Fruit fly (Drosophila melanogaster) whole organism, embryonic: ENCODE measurements around the gene dod.

Experiments
- ATbp ChIP-seq: fragments of 200-800 bp; sonication (Bioruptor generic); optimal IDR thresholded peaks from 2 replicates; lab custom pipeline; 2017; ENCODE audit warnings: missing biosample characterization, mild to moderate bottlenecking, missing genetic modification characterization, missing genetic modification reagents
- Antp ChIP-seq: fragments of 200-800 bp; sonication (Bioruptor generic); optimal IDR thresholded peaks from 3 replicates; lab custom pipeline; 2016; ENCODE audit warnings: missing biosample characterization, missing genetic modification characterization
- Blimp-1 ChIP-seq: fragments of 200-800 bp; sonication (Bioruptor generic); optimal IDR thresholded peaks from 3 replicates; lab custom pipeline; 2018; ENCODE audit warnings: missing biosample characterization, missing genetic modification characterization, mild to moderate bottlenecking, moderate library complexity, missing genetic modification reagents
- Bteb2 ChIP-seq: fragments of 200-800 bp; sonication (Bioruptor generic); optimal IDR thresholded peaks from 2 replicates; lab custom pipeline; 2016; ENCODE audit warnings: missing biosample characterization, missing genetic modification characterization
- CG11560 ChIP-seq: fragments of 200-800 bp; sonication (Bioruptor generic); IDR thresholded peaks from 3 replicates; pipeline ENCODE4 v1.3.6; 2022; ENCODE audit warnings: missing biosample characterization, missing genetic modification characterization
- CG11696 ChIP-seq: fragments of 200-800 bp; sonication (Bioruptor generic); IDR thresholded peaks from 2 replicates; pipeline ENCODE4 v1.3.6; 2022; ENCODE audit warnings: missing biosample characterization, missing genetic modification characterization
- CG12299 ChIP-seq: fragments of 200-800 bp; sonication (Bioruptor generic); optimal IDR thresholded peaks from 2 replicates; lab custom pipeline; 2018; ENCODE audit warnings: missing biosample characterization, mild to moderate bottlenecking, missing genetic modification characterization
- CG12659 ChIP-seq: fragments of 200-800 bp; sonication (Bioruptor generic); optimal IDR thresholded peaks from 3 replicates; lab custom pipeline; 2017; ENCODE audit warnings: mild to moderate bottlenecking, missing biosample characterization, missing genetic modification reagents, missing genetic modification characterization
- CG14710 ChIP-seq: fragments of 200-800 bp; sonication (Bioruptor generic); optimal IDR thresholded peaks from 3 replicates; lab custom pipeline; 2019; ENCODE audit warnings: missing biosample characterization, mild to moderate bottlenecking, missing genetic modification characterization, moderate library complexity
- CG17385 ChIP-seq: fragments of 200-800 bp; sonication (Bioruptor generic); optimal IDR thresholded peaks from 3 replicates; lab custom pipeline; 2018; ENCODE audit warnings: missing biosample characterization, mild to moderate bottlenecking, missing genetic modification characterization
- CG17912 ChIP-seq: fragments of 200-800 bp; sonication (Bioruptor generic); optimal IDR thresholded peaks from 2 replicates; lab custom pipeline; 2018; ENCODE audit warnings: missing biosample characterization, mild to moderate bottlenecking, missing genetic modification characterization
- CG1792 ChIP-seq: fragments of 200-800 bp; sonication (Bioruptor generic); optimal IDR thresholded peaks from 2 replicates; lab custom pipeline; 2016; ENCODE audit warnings: missing biosample characterization, missing genetic modification characterization
- CG2120 ChIP-seq: fragments of 200-800 bp; sonication (Bioruptor generic); optimal IDR thresholded peaks from 3 replicates; lab custom pipeline; 2016; ENCODE audit warnings: missing biosample characterization, missing genetic modification characterization
- CG2712 ChIP-seq: fragments of 200-800 bp; optimal IDR thresholded peaks from 3 replicates; lab custom pipeline; 2019; ENCODE audit warnings: missing biosample characterization, mild to moderate bottlenecking, missing genetic modification characterization, moderate library complexity
- CG2875 ChIP-seq: fragments of 200-800 bp; sonication (Bioruptor generic); optimal IDR thresholded peaks from 2 replicates; lab custom pipeline; 2017; ENCODE audit warnings: missing biosample characterization, mild to moderate bottlenecking, missing genetic modification characterization, missing genetic modification reagents
- CG3281 ChIP-seq: fragments of 200-800 bp; sonication (Bioruptor generic); optimal IDR thresholded peaks from 3 replicates; lab custom pipeline; 2017; ENCODE audit warnings: missing biosample characterization, mild to moderate bottlenecking, missing genetic modification characterization
- CG7357 ChIP-seq: fragments of 200-800 bp; sonication (Bioruptor generic); IDR thresholded peaks from 3 replicates; pipeline ENCODE4 v1.3.6; 2022; ENCODE audit warnings: missing biosample characterization, missing genetic modification characterization
- CG9215 ChIP-seq: fragments of 200-800 bp; sonication (Bioruptor generic); IDR thresholded peaks from 2 replicates; pipeline ENCODE4 v1.3.6; 2022; ENCODE audit warnings: missing biosample characterization, missing genetic modification characterization
- CG9817 ChIP-seq: fragments of 200-800 bp; sonication (Bioruptor generic); optimal IDR thresholded peaks from 2 replicates; lab custom pipeline; 2018; ENCODE audit warnings: missing biosample characterization, mild to moderate bottlenecking, missing genetic modification characterization, moderate library complexity
- CoRest ChIP-seq: fragments of 200-800 bp; sonication (Bioruptor generic); optimal IDR thresholded peaks from 3 replicates; lab custom pipeline; 2018; ENCODE audit warnings: missing biosample characterization, mild to moderate bottlenecking, missing genetic modification characterization, moderate library complexity
- D19A ChIP-seq: fragments of 200-800 bp; optimal IDR thresholded peaks from 3 replicates; lab custom pipeline; 2019; ENCODE audit warnings: missing biosample characterization, mild to moderate bottlenecking, missing genetic modification characterization, moderate library complexity
- D19B ChIP-seq: fragments of 200-800 bp; sonication (Bioruptor generic); optimal IDR thresholded peaks from 2 replicates; lab custom pipeline; 2017; ENCODE audit warnings: missing biosample characterization, mild to moderate bottlenecking, missing genetic modification characterization
- Dip2 ChIP-seq: fragments of 200-800 bp; sonication (Bioruptor generic); IDR thresholded peaks from 2 replicates; pipeline ENCODE4 v1.3.6; 2022; ENCODE audit warnings: missing biosample characterization, missing genetic modification characterization
- Doc2 ChIP-seq: fragments of 200-800 bp; sonication (Bioruptor generic); IDR thresholded peaks from 2 replicates; pipeline ENCODE4 v1.3.6; 2022; ENCODE audit warnings: missing biosample characterization, missing genetic modification characterization
- Doc3 ChIP-seq: fragments of 200-800 bp; sonication (Bioruptor generic); IDR thresholded peaks from 3 replicates; pipeline ENCODE4 v1.3.6; 2022; ENCODE audit warnings: missing biosample characterization, missing genetic modification characterization; ENCODE audit not compliant: partially characterized antibody
- E2f1 ChIP-seq: fragments of 200-800 bp; sonication (Bioruptor generic); IDR thresholded peaks from 2 replicates; pipeline ENCODE4 v1.3.6; 2022; ENCODE audit warnings: missing biosample characterization, missing genetic modification characterization
- HLH3B ChIP-seq: fragments of 200-800 bp; sonication (Bioruptor generic); IDR thresholded peaks from 2 replicates; pipeline ENCODE4 v1.3.6; 2022; ENCODE audit warnings: missing biosample characterization, missing genetic modification characterization
- Hr39 ChIP-seq: fragments of >200 bp; optimal IDR thresholded peaks from 2 replicates; lab custom pipeline; 2017
- Lpt ChIP-seq: fragments of >200 bp; optimal IDR thresholded peaks from 2 replicates; lab custom pipeline; 2018; ENCODE audit warnings: missing biosample characterization, missing genetic modification characterization
- Med ChIP-seq: fragments of 200-800 bp; sonication (Bioruptor generic); peaks from one replicate; lab custom pipeline; 2016; ENCODE audit warnings: missing biosample characterization, missing genetic modification characterization, mild to moderate bottlenecking, inconsistent platforms, moderate library complexity
- NFAT ChIP-seq: fragments of 200-800 bp; sonication (Bioruptor generic); IDR thresholded peaks from 2 replicates; pipeline ENCODE4 v1.3.6; 2022; ENCODE audit warnings: missing biosample characterization, missing genetic modification characterization
- Pdp1 ChIP-seq, 2 experiments: fragments of 200-800 bp; sonication (Bioruptor generic); optimal IDR thresholded peaks; 3 replicates each; lab custom pipeline; 2016; ENCODE audit warnings: missing biosample characterization in 2 of 2, missing genetic modification characterization in 2 of 2, mild to moderate bottlenecking in 1 of 2, moderate library complexity in 1 of 2
- Side ChIP-seq: fragments of 200-800 bp; sonication (Bioruptor generic); optimal IDR thresholded peaks from 2 replicates; lab custom pipeline; 2016; ENCODE audit warnings: missing biosample characterization, missing genetic modification characterization
- Six4 ChIP-seq: fragments of 200-800 bp; sonication (Bioruptor generic); optimal IDR thresholded peaks from 2 replicates; lab custom pipeline; 2016; ENCODE audit warnings: missing biosample characterization, missing genetic modification characterization
- Taf1 ChIP-seq: fragments of 200-800 bp; sonication (Bioruptor generic); IDR thresholded peaks from 2 replicates; pipeline ENCODE4 v1.3.6; 2022; ENCODE audit warnings: missing biosample characterization, missing genetic modification characterization
- az2 ChIP-seq: fragments of 200-800 bp; sonication (Bioruptor generic); optimal IDR thresholded peaks from 3 replicates; lab custom pipeline; 2016; ENCODE audit warnings: missing biosample characterization, missing genetic modification characterization
- bsh ChIP-seq, 2 experiments: fragments of 200-800 bp; sonication (Bioruptor generic); optimal IDR thresholded peaks; 2 replicates each; lab custom pipeline; 2017 to 2018; ENCODE audit warnings: mild to moderate bottlenecking in 2 of 2, missing biosample characterization in 2 of 2, missing genetic modification characterization in 2 of 2, moderate library complexity in 1 of 2
- cato ChIP-seq: fragments of 200-800 bp; sonication (Bioruptor generic); optimal IDR thresholded peaks from 2 replicates; lab custom pipeline; 2016; ENCODE audit warnings: missing biosample characterization, missing genetic modification characterization, borderline replicate concordance
- chif ChIP-seq, 2 experiments: fragments of 200-800 bp; sonication (Bioruptor generic); optimal IDR thresholded peaks; 3 replicates each; lab custom pipeline; 2016; ENCODE audit warnings: missing biosample characterization in 2 of 2, missing genetic modification characterization in 2 of 2
- cwo ChIP-seq: fragments of 200-800 bp; sonication (Bioruptor generic); optimal IDR thresholded peaks from 3 replicates; lab custom pipeline; 2017; ENCODE audit warnings: missing biosample characterization, missing genetic modification characterization, mild to moderate bottlenecking, moderate library complexity, missing genetic modification reagents
- hkb ChIP-seq, 2 experiments: fragments of 200-800 bp in 1 of 2; fragments of >200 bp in 1 of 2; sonication (Bioruptor generic) in 1 of 2; IDR thresholded peaks in 1 of 2; optimal IDR thresholded peaks in 1 of 2; 2 replicates each; pipeline versions ENCODE4 v1.3.6 to Lab custom; 2017 to 2022; ENCODE audit warnings: missing biosample characterization in 1 of 2, missing genetic modification characterization in 1 of 2
- ind ChIP-seq: fragments of 200-800 bp; sonication (Bioruptor generic); optimal IDR thresholded peaks from 3 replicates; lab custom pipeline; 2016; ENCODE audit warnings: missing biosample characterization, missing genetic modification characterization
- lilli ChIP-seq: fragments of 200-800 bp; sonication (Bioruptor generic); optimal IDR thresholded peaks from 3 replicates; lab custom pipeline; 2016; ENCODE audit warnings: missing biosample characterization, missing genetic modification characterization
- nmo ChIP-seq: fragments of 200-800 bp; sonication (Bioruptor generic); optimal IDR thresholded peaks from 2 replicates; lab custom pipeline; 2018; ENCODE audit warnings: missing biosample characterization, mild to moderate bottlenecking, missing genetic modification characterization, moderate library complexity
- phol ChIP-seq: fragments of 200-800 bp; sonication (Bioruptor generic); optimal IDR thresholded peaks from 3 replicates; lab custom pipeline; 2018; ENCODE audit warnings: missing biosample characterization, mild to moderate bottlenecking, missing genetic modification characterization, moderate library complexity
- psq ChIP-seq: fragments of 200-800 bp; sonication (Bioruptor generic); optimal IDR thresholded peaks from 2 replicates; lab custom pipeline; 2017; ENCODE audit warnings: missing biosample characterization, missing genetic modification characterization
- row ChIP-seq: fragments of 200-800 bp; sonication (Bioruptor generic); IDR thresholded peaks from 3 replicates; pipeline ENCODE4 v1.3.6; 2022; ENCODE audit warnings: missing biosample characterization, missing genetic modification characterization
- sisA ChIP-seq: fragments of 200-800 bp; sonication (Bioruptor generic); IDR thresholded peaks from 2 replicates; pipeline ENCODE4 v1.3.6; 2022; ENCODE audit warnings: missing biosample characterization, missing genetic modification characterization
- sr ChIP-seq: fragments of 200-800 bp; sonication (Bioruptor generic); IDR thresholded peaks from 3 replicates; pipeline ENCODE4 v1.3.6; 2022; ENCODE audit warnings: missing biosample characterization, missing genetic modification characterization
- tll ChIP-seq, 2 experiments: fragments of 200-800 bp in 1 of 2; fragments of >200 bp in 1 of 2; sonication (Bioruptor generic) in 1 of 2; optimal IDR thresholded peaks; 2 replicates each; lab custom pipeline; 2017 to 2019; ENCODE audit warnings: missing biosample characterization in 2 of 2, missing genetic modification characterization in 2 of 2, mild to moderate bottlenecking in 1 of 2, moderate library complexity in 1 of 2

dod gene

DNA sequence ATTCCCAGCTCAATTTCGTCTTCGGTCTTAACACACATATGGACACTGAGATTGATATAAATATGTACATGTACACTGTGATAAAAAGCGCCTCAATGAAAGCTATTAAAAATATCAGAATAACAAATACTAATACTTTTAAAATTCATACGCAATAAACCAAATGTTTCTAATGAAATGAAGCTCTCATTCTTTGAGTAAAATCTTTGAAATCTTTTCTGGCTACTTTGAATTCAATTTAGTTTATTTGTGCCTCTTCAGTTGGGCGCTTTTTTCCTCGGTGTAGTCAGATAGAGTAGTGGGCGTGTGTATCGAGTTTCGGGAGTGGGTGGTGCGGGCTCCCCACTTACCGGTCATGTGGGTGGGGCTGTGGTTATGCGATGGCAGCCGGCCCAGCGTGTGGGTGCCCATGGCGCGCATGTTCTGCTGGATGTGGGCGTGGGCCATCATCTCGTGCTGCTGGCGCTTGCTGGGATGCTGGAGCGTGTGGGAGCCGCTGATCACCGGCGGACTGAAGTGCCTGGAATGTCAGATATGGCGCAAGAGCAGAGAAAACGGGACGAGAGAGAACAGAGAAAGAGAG is 10.5 kb upstream of the dod start (continued):
- TF ChIP-seq CG2712 (tag; lab: Kevin White, UChicago) (peak; percentile 21), tll (GFP tag; optimal IDR thresholded peaks at IDR 0.05; lab: Kevin White, UChicago) (no peak), Pdp1 (GFP tag; optimal IDR thresholded peaks at IDR 0.05; lab: Kevin White, UChicago) (peak; percentile 5 to 28), CG1792 (GFP tag; lab: Kevin White, UChicago) (no peak), cwo (GFP tag; lab: Kevin White, UChicago) (peak; percentile 17), Med (GFP tag; lab: Kevin White, UChicago) (peak; percentile 71), D19A (peak; percentile 17), lilli (GFP tag; lab: Kevin White, UChicago) (peak; percentile 13), CG9817 (tag; lab: Kevin White, UChicago) (peak; percentile 6), CG14710 (tag; lab: Kevin White, UChicago) (peak; percentile 13), CG2120 (GFP tag; lab: Kevin White, UChicago) (peak; percentile 29), Hr39 (lab: Kevin White, UChicago) (no peak), CG9215 (GFP tag; lab: Robert Waterston, UW) (no peak), D19B (no peak), CG12659 (GFP tag; lab: Kevin White, UChicago) (peak; percentile 2), Side (GFP tag; lab: Kevin White, UChicago) (no peak), CG17385 (GFP tag; lab: Kevin White, UChicago) (peak; percentile 34), CoRest (tag; lab: Kevin White, UChicago) (peak; percentile 30), sisA (GFP tag; lab: Robert Waterston, UW) (peak; percentile 22; the same call in 1 of the 2 replicates), E2f1 (GFP tag; lab: Robert Waterston, UW) (0 out of 2 replicates have a peak, but pooled peaks have one; percentile 32), CG17912 (GFP tag; lab: Kevin White, UChicago) (no peak), Antp (GFP tag; lab: Kevin White, UChicago) (no peak), Taf1 (GFP tag; lab: Robert Waterston, UW) (no peak), ind (peak; percentile 4), chif (GFP tag; optimal IDR thresholded peaks at IDR 0.05; lab: Kevin White, UChicago) (peak in 1 of 2 experiments; percentile 15), Doc2 (GFP tag; lab: Robert Waterston, UW) (no peak), hkb (optimal IDR thresholded peaks at IDR 0.05; lab: Kevin White, UChicago) (no peak), hkb (GFP tag; IDR thresholded peaks at IDR 0.05; lab: Robert Waterston, UW) (peak; percentile 30; the same call in 1 of the 2 replicates), row (GFP tag; lab: Robert Waterston, UW) (peak; percentile 52), CG7357 (no peak), HLH3B (GFP tag; lab: Robert Waterston, UW) (peak; percentile 29; the same call in 1 of the 2 replicates), Lpt (no peak), CG12299 (tag; lab: Kevin White, UChicago) (no peak), CG11696 (GFP tag; lab: Robert Waterston, UW) (no peak), CG2875 (GFP tag; lab: Kevin White, UChicago) (peak; percentile 31), Blimp-1 (GFP tag; lab: Kevin White, UChicago) (no peak), psq (GFP tag; lab: Kevin White, UChicago) (no peak), cato (GFP tag; lab: Kevin White, UChicago) (no peak), NFAT (no peak), sr (GFP tag; lab: Robert Waterston, UW) (peak; percentile 96), phol (tag; lab: Kevin White, UChicago) (peak; percentile 53), CG3281 (peak; percentile 8), nmo (GFP tag; lab: Kevin White, UChicago) (peak; percentile 31), az2 (GFP tag; lab: Kevin White, UChicago) (peak; percentile 1), bsh (GFP tag; optimal IDR thresholded peaks at IDR 0.05; lab: Kevin White, UChicago) (peak in 1 of 2 experiments; percentile 60), Bteb2 (GFP tag; lab: Kevin White, UChicago) (no peak), Six4 (GFP tag; lab: Kevin White, UChicago) (peak; percentile 4), Doc3 (GFP tag; lab: Robert Waterston, UW) (no peak), Dip2 (GFP tag; lab: Robert Waterston, UW) (no peak), ATbp (GFP tag; lab: Kevin White, UChicago) (peak; percentile 15), CG11560 (tag; lab: Robert Waterston, UW) (no peak)
